Fruit fly (Drosophila melanogaster): ENCODE results near the gene CG13445.

The CG13445 gene

dm6 chr3L:15816714-15817113, 7.4 kb downstream of the CG13445 start, which contains the start of gene CkIIalpha-i1 (continued):
- TF ChIP-seq tll (GFP tag; optimal IDR thresholded peaks at IDR 0.05) (peak in 1 of 2 experiments; percentile 3), seq (GFP tag; IDR thresholded peaks at IDR 0.05) (no peak), PHDP (tag; optimal IDR thresholded peaks at IDR 0.05) (no peak), Dref (GFP tag; IDR thresholded peaks at IDR 0.05) (peak; percentile 92), caup (GFP tag; optimal IDR thresholded peaks at IDR 0.05; ENCODE audit: severe bottlenecking) (no peak), Ptx1 (GFP tag; IDR thresholded peaks at IDR 0.05) (no peak), ase (GFP tag; IDR thresholded peaks at IDR 0.05) (no peak), CG9797 (GFP tag; optimal IDR thresholded peaks at IDR 0.05) (no peak), luna (GFP tag; optimal IDR thresholded peaks at IDR 0.05) (no peak), sqz (GFP tag; optimal IDR thresholded peaks at IDR 0.05) (no peak), nerfin-1 (tag; optimal IDR thresholded peaks at IDR 0.05) (no peak), Ssrp (tag; optimal IDR thresholded peaks at IDR 0.05) (no peak), twi (tag; optimal IDR thresholded peaks at IDR 0.05) (no peak), chif (GFP tag; optimal IDR thresholded peaks at IDR 0.05) (no peak), ems (GFP tag; optimal IDR thresholded peaks at IDR 0.05) (no peak), D (optimal IDR thresholded peaks at IDR 0.05) (no peak), D (GFP tag; optimal IDR thresholded peaks at IDR 0.05) (no peak), dimm (GFP tag; IDR thresholded peaks at IDR 0.05) (no peak), MBD-R2 (GFP tag; IDR thresholded peaks at IDR 0.05) (peak; percentile 58), sna (GFP tag; IDR thresholded peaks at IDR 0.05; ENCODE audit: partially characterized antibody) (peak; percentile 98), Hmr (GFP tag; optimal IDR thresholded peaks at IDR 0.05) (no peak), CG3995 (GFP tag; optimal IDR thresholded peaks at IDR 0.05) (no peak), gcm2 (GFP tag; optimal IDR thresholded peaks at IDR 0.05) (no peak), knrl (GFP tag; IDR thresholded peaks at IDR 0.05; ENCODE audit: partially characterized antibody) (peak; percentile 84), wek (GFP tag; optimal IDR thresholded peaks at IDR 0.05) (no peak), grau (tag; optimal IDR thresholded peaks at IDR 0.05) (no peak), CG13624 (GFP tag; optimal IDR thresholded peaks at IDR 0.05) (no peak), Atf3 (GFP tag; optimal IDR thresholded peaks at IDR 0.05) (no peak), MESR4 (GFP tag; optimal IDR thresholded peaks at IDR 0.05) (peak; percentile 6), Opbp (GFP tag; IDR thresholded peaks at IDR 0.05; ENCODE audit: partially characterized antibody) (peak; percentile 96; the same call in 2 of the 3 replicates), vvl (GFP tag; IDR thresholded peaks at IDR 0.05) (peak; percentile 53), Drgx (GFP tag; IDR thresholded peaks at IDR 0.05) (no peak), Doc3 (GFP tag; IDR thresholded peaks at IDR 0.05; ENCODE audit: partially characterized antibody) (peak; percentile 95), Dip2 (GFP tag; IDR thresholded peaks at IDR 0.05) (no peak), CG3407 (GFP tag; optimal IDR thresholded peaks at IDR 0.05) (no peak), CG15479 (GFP tag; optimal IDR thresholded peaks at IDR 0.05) (no peak), jumu (GFP tag; optimal IDR thresholded peaks at IDR 0.05) (no peak), CG11723 (GFP tag; optimal IDR thresholded peaks at IDR 0.05) (no peak), CG17328 (GFP tag; IDR thresholded peaks at IDR 0.05) (no peak), ap (GFP tag; IDR thresholded peaks at IDR 0.05) (no peak), tap (tag; optimal IDR thresholded peaks at IDR 0.05) (no peak), eve (GFP tag; optimal IDR thresholded peaks at IDR 0.05) (peak in 1 of 2 experiments; percentile 57), Aef1 (GFP tag; IDR thresholded peaks at IDR 0.05) (no peak), HLH4C (GFP tag; IDR thresholded peaks at IDR 0.05; ENCODE audit: partially characterized antibody) (peak; percentile 99), CG34422 (GFP tag; IDR thresholded peaks at IDR 0.05) (no peak), chm (GFP tag; IDR thresholded peaks at IDR 0.05) (no peak), CG6791 (GFP tag; IDR thresholded peaks at IDR 0.05; ENCODE audit: partially characterized antibody) (peak; percentile 99), tna (GFP tag; IDR thresholded peaks at IDR 0.05; ENCODE audit: partially characterized antibody) (peak; percentile 99), vnd (GFP tag; IDR thresholded peaks at IDR 0.05; ENCODE audit: partially characterized antibody) (peak; percentile 97), sug (tag; optimal IDR thresholded peaks at IDR 0.05) (no peak), mam (GFP tag; optimal IDR thresholded peaks at IDR 0.05) (no peak)
